Fruit fly (Drosophila melanogaster) whole organism, embryonic: ENCODE results near the gene Ntf-2.
A peak's percentile ranks its signal among the peaks of the same experiment; 100 is the strongest.

Experiments used
- Awh ChIP-seq: fragments of 200-800 bp; sonication (Bioruptor generic); IDR thresholded peaks from 2 replicates; pipeline ENCODE4, ENCODE4 v1.3.6; 2022; ENCODE audit warnings: missing biosample characterization, missing genetic modification characterization
- CG10431 ChIP-seq: fragments of 200-800 bp; sonication (Bioruptor generic); optimal IDR thresholded peaks from 3 replicates; lab custom pipeline; 2018; ENCODE audit warnings: missing biosample characterization, mild to moderate bottlenecking, missing genetic modification characterization
- CG11247 ChIP-seq: fragments of 200-800 bp; sonication (Bioruptor generic); IDR thresholded peaks from 2 replicates; pipeline ENCODE4 v1.3.6; 2022; ENCODE audit warnings: missing biosample characterization, missing genetic modification characterization
- CG11398 ChIP-seq: fragments of 200-800 bp; sonication (Bioruptor generic); optimal IDR thresholded peaks from 2 replicates; lab custom pipeline; 2016; ENCODE audit warnings: missing biosample characterization, missing genetic modification characterization
- CG11696 ChIP-seq: fragments of 200-800 bp; sonication (Bioruptor generic); IDR thresholded peaks from 2 replicates; pipeline ENCODE4 v1.3.6; 2022; ENCODE audit warnings: missing biosample characterization, missing genetic modification characterization
- CG12391 ChIP-seq: fragments of 200-800 bp; sonication (Bioruptor generic); optimal IDR thresholded peaks from 3 replicates; lab custom pipeline; 2018; ENCODE audit warnings: missing biosample characterization, mild to moderate bottlenecking, missing genetic modification characterization, moderate library complexity
- CG13287 ChIP-seq: fragments of 200-800 bp; sonication (Bioruptor generic); IDR thresholded peaks from 2 replicates; pipeline ENCODE4 v1.3.6; 2022; ENCODE audit warnings: missing biosample characterization, missing genetic modification characterization; ENCODE audit not compliant: partially characterized antibody
- CG13424 ChIP-seq: fragments of 200-800 bp; sonication (Bioruptor generic); optimal IDR thresholded peaks from 2 replicates; lab custom pipeline; 2019; ENCODE audit warnings: missing biosample characterization, mild to moderate bottlenecking, missing genetic modification characterization, moderate library complexity
- CG17359 ChIP-seq: fragments of 200-800 bp; sonication (Bioruptor generic); optimal IDR thresholded peaks from 3 replicates; lab custom pipeline; 2018; ENCODE audit warnings: missing biosample characterization, mild to moderate bottlenecking, missing genetic modification characterization, moderate library complexity
- CG30431 ChIP-seq: fragments of 200-800 bp; sonication (Bioruptor generic); optimal IDR thresholded peaks from 2 replicates; lab custom pipeline; 2017; ENCODE audit warnings: missing biosample characterization, missing genetic modification characterization
- CG3281 ChIP-seq: fragments of 200-800 bp; sonication (Bioruptor generic); optimal IDR thresholded peaks from 3 replicates; lab custom pipeline; 2017; ENCODE audit warnings: missing biosample characterization, mild to moderate bottlenecking, missing genetic modification characterization
- CG4617 ChIP-seq: fragments of 200-800 bp; sonication (Bioruptor generic); optimal IDR thresholded peaks from 3 replicates; lab custom pipeline; 2016; ENCODE audit warnings: missing biosample characterization, missing genetic modification characterization, borderline replicate concordance
- CG8359 ChIP-seq: fragments of 200-800 bp; sonication (Bioruptor generic); optimal IDR thresholded peaks from 2 replicates; lab custom pipeline; 2017; ENCODE audit warnings: missing biosample characterization, mild to moderate bottlenecking, missing genetic modification characterization, borderline replicate concordance
- CG9437 ChIP-seq: fragments of 200-800 bp; sonication (Bioruptor generic); optimal IDR thresholded peaks from 2 replicates; lab custom pipeline; 2018; ENCODE audit warnings: missing biosample characterization, mild to moderate bottlenecking, missing genetic modification characterization
- Chrac-16 ChIP-seq: fragments of 200-800 bp; sonication (Bioruptor generic); optimal IDR thresholded peaks from 3 replicates; lab custom pipeline; 2016; ENCODE audit warnings: missing biosample characterization, missing genetic modification characterization
- Eip74EF ChIP-seq, 2 experiments: fragments of 200-800 bp in 1 of 2; fragments of >200 bp in 1 of 2; sonication (Bioruptor generic) in 1 of 2; optimal IDR thresholded peaks; 2 replicates each; lab custom pipeline; 2017 to 2019; ENCODE audit warnings: missing biosample characterization in 2 of 2, missing genetic modification characterization in 2 of 2, mild to moderate bottlenecking in 1 of 2, moderate library complexity in 1 of 2
- Hand ChIP-seq: fragments of 200-800 bp; sonication (Bioruptor generic); optimal IDR thresholded peaks from 2 replicates; lab custom pipeline; 2017; ENCODE audit warnings: mild to moderate bottlenecking, missing biosample characterization, missing genetic modification reagents, missing genetic modification characterization
- Lhr ChIP-seq: fragments of 200-800 bp; sonication (Bioruptor generic); optimal IDR thresholded peaks from 3 replicates; lab custom pipeline; 2017; ENCODE audit warnings: mild to moderate bottlenecking, missing biosample characterization, missing genetic modification reagents, missing genetic modification characterization
- MESR4 ChIP-seq: fragments of 200-800 bp; sonication (Bioruptor generic); optimal IDR thresholded peaks from 2 replicates; lab custom pipeline; 2018; ENCODE audit warnings: missing biosample characterization, mild to moderate bottlenecking, missing genetic modification characterization, moderate library complexity
- Nf-YC ChIP-seq: fragments of 200-800 bp; optimal IDR thresholded peaks from 3 replicates; lab custom pipeline; 2019; ENCODE audit warnings: missing biosample characterization, mild to moderate bottlenecking, missing genetic modification characterization, moderate library complexity
- NfI ChIP-seq: fragments of 200-800 bp; sonication (Bioruptor generic); optimal IDR thresholded peaks from 3 replicates; lab custom pipeline; 2018; ENCODE audit warnings: missing biosample characterization, mild to moderate bottlenecking, missing genetic modification characterization, moderate library complexity
- Oaz ChIP-seq: fragments of 200-800 bp; sonication (Bioruptor generic); IDR thresholded peaks from 2 replicates; pipeline ENCODE4 v1.3.6; 2022; ENCODE audit warnings: missing biosample characterization, missing genetic modification characterization
- Opbp ChIP-seq: fragments of 200-800 bp; sonication (Bioruptor generic); IDR thresholded peaks from 3 replicates; pipeline ENCODE4 v1.3.6; 2022; ENCODE audit warnings: missing biosample characterization, missing genetic modification characterization; ENCODE audit not compliant: partially characterized antibody
- Sox100B ChIP-seq: fragments of 200-800 bp; sonication (Bioruptor generic); optimal IDR thresholded peaks from 3 replicates; lab custom pipeline; 2018; ENCODE audit warnings: missing biosample characterization, mild to moderate bottlenecking, missing genetic modification characterization
- TFAM ChIP-seq: fragments of 200-800 bp; sonication (Bioruptor generic); optimal IDR thresholded peaks from 2 replicates; lab custom pipeline; 2017; ENCODE audit warnings: missing biosample characterization, missing genetic modification characterization, inconsistent platforms
- Tbp ChIP-seq: fragments of >200 bp; optimal IDR thresholded peaks from 2 replicates; lab custom pipeline; 2018; ENCODE audit warnings: missing biosample characterization, missing genetic modification characterization
- YL-1 ChIP-seq: fragments of 200-800 bp; sonication (Bioruptor generic); optimal IDR thresholded peaks from 3 replicates; lab custom pipeline; 2017; ENCODE audit warnings: missing biosample characterization, mild to moderate bottlenecking, missing genetic modification characterization
- abd-A ChIP-seq: fragments of 200-800 bp; sonication (Bioruptor generic); optimal IDR thresholded peaks from 3 replicates; lab custom pipeline; 2019; ENCODE audit warnings: missing biosample characterization, mild to moderate bottlenecking, missing genetic modification characterization, moderate library complexity
- ap ChIP-seq: fragments of 200-800 bp; sonication (Bioruptor generic); IDR thresholded peaks from 2 replicates; pipeline ENCODE4 v1.3.6; 2022; ENCODE audit warnings: missing biosample characterization, missing genetic modification characterization
- ato ChIP-seq: fragments of 200-800 bp; sonication (Bioruptor generic); IDR thresholded peaks from 2 replicates; pipeline ENCODE4 v1.3.6; 2022; ENCODE audit warnings: missing biosample characterization, missing genetic modification characterization; ENCODE audit not compliant: partially characterized antibody
- cas ChIP-seq: fragments of 200-800 bp; sonication (Bioruptor generic); IDR thresholded peaks from 2 replicates; pipeline ENCODE4 v1.3.6; 2022; ENCODE audit warnings: missing biosample characterization, missing genetic modification characterization
- crc ChIP-seq: fragments of 200-800 bp; sonication (Bioruptor generic); optimal IDR thresholded peaks from 2 replicates; lab custom pipeline; 2016; ENCODE audit warnings: missing biosample characterization, missing genetic modification characterization
- cwo ChIP-seq: fragments of 200-800 bp; sonication (Bioruptor generic); optimal IDR thresholded peaks from 3 replicates; lab custom pipeline; 2017; ENCODE audit warnings: missing biosample characterization, missing genetic modification characterization, mild to moderate bottlenecking, moderate library complexity, missing genetic modification reagents
- dimm ChIP-seq: fragments of 200-800 bp; sonication (Bioruptor generic); IDR thresholded peaks from 2 replicates; pipeline ENCODE4 v1.3.6; 2022; ENCODE audit warnings: missing biosample characterization, missing genetic modification characterization
- gro ChIP-seq: fragments of 200-800 bp; sonication (Bioruptor generic); optimal IDR thresholded peaks from 2 replicates; lab custom pipeline; 2016; ENCODE audit warnings: missing biosample characterization, missing genetic modification characterization
- hbn ChIP-seq: fragments of 200-800 bp; sonication (Bioruptor generic); IDR thresholded peaks from 2 replicates; pipeline ENCODE4 v1.3.6; 2022; ENCODE audit warnings: missing biosample characterization, missing genetic modification characterization; ENCODE audit not compliant: partially characterized antibody
- kah ChIP-seq: fragments of 200-800 bp; sonication (Bioruptor generic); optimal IDR thresholded peaks from 2 replicates; lab custom pipeline; 2018; ENCODE audit warnings: missing biosample characterization, mild to moderate bottlenecking, missing genetic modification characterization
- knrl ChIP-seq: fragments of 200-800 bp; sonication (Bioruptor generic); IDR thresholded peaks from 3 replicates; pipeline ENCODE4 v1.3.6; 2022; ENCODE audit warnings: missing biosample characterization, missing genetic modification characterization; ENCODE audit not compliant: partially characterized antibody
- mld ChIP-seq: fragments of 200-800 bp; sonication (Bioruptor generic); IDR thresholded peaks from 3 replicates; pipeline ENCODE4 v1.3.6; 2022; ENCODE audit warnings: missing biosample characterization, missing genetic modification characterization; ENCODE audit not compliant: partially characterized antibody
- nerfin-1 ChIP-seq: fragments of 200-800 bp; sonication (Bioruptor generic); optimal IDR thresholded peaks from 3 replicates; lab custom pipeline; 2019; ENCODE audit warnings: missing biosample characterization, mild to moderate bottlenecking, missing genetic modification characterization, moderate library complexity
- pb ChIP-seq: fragments of 200-800 bp; sonication (Bioruptor generic); optimal IDR thresholded peaks from 3 replicates; lab custom pipeline; 2016; ENCODE audit warnings: missing biosample characterization, missing genetic modification characterization
- phol ChIP-seq: fragments of 200-800 bp; sonication (Bioruptor generic); optimal IDR thresholded peaks from 3 replicates; lab custom pipeline; 2018; ENCODE audit warnings: missing biosample characterization, mild to moderate bottlenecking, missing genetic modification characterization, moderate library complexity
- seq ChIP-seq: fragments of 200-800 bp; sonication (Bioruptor generic); IDR thresholded peaks from 2 replicates; pipeline ENCODE4 v1.3.6; 2022; ENCODE audit warnings: missing biosample characterization, missing genetic modification characterization
- tna ChIP-seq: fragments of 200-800 bp; sonication (Bioruptor generic); IDR thresholded peaks from 2 replicates; pipeline ENCODE4 v1.3.6; 2022; ENCODE audit warnings: missing biosample characterization, missing genetic modification characterization; ENCODE audit not compliant: partially characterized antibody
- vvl ChIP-seq: fragments of 200-800 bp; sonication (Bioruptor generic); IDR thresholded peaks from 2 replicates; pipeline ENCODE4 v1.3.6; 2022; ENCODE audit warnings: missing biosample characterization, missing genetic modification characterization
- yki ChIP-seq: fragments of >200 bp; optimal IDR thresholded peaks from 3 replicates; lab custom pipeline; 2018
- zf30C ChIP-seq: fragments of 200-800 bp; sonication (Bioruptor generic); optimal IDR thresholded peaks from 3 replicates; lab custom pipeline; 2018; ENCODE audit warnings: missing biosample characterization, mild to moderate bottlenecking, missing genetic modification characterization

Ntf-2 gene

DNA sequence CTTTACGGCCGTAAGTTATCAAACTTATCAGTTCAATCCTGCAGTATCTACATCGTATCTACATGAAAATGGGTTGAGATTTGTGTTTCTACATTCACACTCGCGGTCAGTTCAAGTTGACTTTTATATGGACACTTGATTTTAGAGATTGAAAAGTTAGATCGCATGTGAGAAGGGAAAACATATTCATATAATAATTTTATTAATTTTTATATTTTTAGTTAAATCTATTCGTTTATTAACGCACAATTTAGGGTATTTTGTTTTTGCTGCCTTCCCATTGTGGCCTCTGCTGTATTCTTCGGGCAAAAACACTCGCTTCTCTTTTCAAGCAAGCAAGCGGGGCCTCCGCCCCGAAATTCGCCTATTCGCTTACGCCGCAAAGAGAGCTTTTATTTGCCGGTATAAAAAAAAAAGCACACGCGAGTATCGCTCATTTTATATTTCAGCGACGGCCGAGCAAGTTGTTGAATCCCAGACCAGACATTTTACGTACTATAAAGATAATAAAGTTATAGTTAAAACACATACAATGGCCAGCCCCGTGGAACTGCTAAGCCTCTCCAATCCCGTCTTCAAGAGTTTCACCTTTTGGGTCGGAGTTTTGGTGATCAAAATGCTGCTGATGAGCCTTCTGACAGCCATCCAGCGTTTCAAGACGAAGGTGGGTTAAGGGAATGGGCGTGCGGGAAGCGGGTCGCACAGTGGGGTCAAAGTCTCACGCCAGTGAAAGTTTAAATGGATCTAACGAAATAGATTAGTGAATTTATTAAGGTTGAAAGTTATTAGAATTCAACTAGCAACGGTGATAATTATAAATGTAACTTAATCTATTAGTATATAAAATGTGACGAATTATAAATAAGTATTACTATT lies 7.6 kb downstream of the Ntf-2 start (continued):
- TF ChIP-seq CG13287 (0 out of 2 replicates have a peak, but pooled peaks have one; percentile 30), gro (GFP tag; lab: Kevin White, UChicago) (peak; percentile 5), CG4617 (GFP tag; lab: Kevin White, UChicago) (peak; percentile 27), CG8359 (GFP tag; lab: Kevin White, UChicago) (peak; percentile 63), mld (GFP tag; lab: Robert Waterston, UW) (no peak), CG11696 (peak; percentile 98), knrl (0 out of 3 replicates have a peak, but pooled peaks have one; percentile 33), YL-1 (GFP tag; lab: Kevin White, UChicago) (peak; percentile 59), CG11398 (no peak), Hand (GFP tag; lab: Kevin White, UChicago) (peak; percentile 90), seq (GFP tag; lab: Robert Waterston, UW) (peak; percentile 90), Awh (peak; percentile 87), kah (peak; percentile 86), Sox100B (peak; percentile 85), cas (GFP tag; lab: Robert Waterston, UW) (peak; percentile 79), MESR4 (GFP tag; lab: Kevin White, UChicago) (peak; percentile 18), nerfin-1 (tag; lab: Kevin White, UChicago) (peak; percentile 86), Nf-YC (tag; lab: Kevin White, UChicago) (peak; percentile 85), abd-A (tag; lab: Kevin White, UChicago) (peak; percentile 27), CG3281 (GFP tag; lab: Kevin White, UChicago) (peak; percentile 92), Lhr (GFP tag; lab: Kevin White, UChicago) (peak; percentile 33), zf30C (GFP tag; lab: Kevin White, UChicago) (no peak), vvl (peak; percentile 97), NfI (peak; percentile 88), phol (tag; lab: Kevin White, UChicago) (peak; percentile 90), cwo (peak; percentile 86), crc (GFP tag; lab: Kevin White, UChicago) (no peak), ap (GFP tag; lab: Robert Waterston, UW) (peak; percentile 81), CG9437 (peak; percentile 71), Tbp (GFP tag; lab: Kevin White, UChicago) (no peak), Oaz (GFP tag; lab: Robert Waterston, UW) (peak; percentile 83), CG17359 (peak; percentile 93), Opbp (GFP tag; lab: Robert Waterston, UW) (no peak), ato (GFP tag; lab: Robert Waterston, UW) (no peak), hbn (GFP tag; lab: Robert Waterston, UW) (no peak), Chrac-16 (GFP tag; lab: Kevin White, UChicago) (peak; percentile 70), CG12391 (tag; lab: Kevin White, UChicago) (peak; percentile 93), pb (no peak), Eip74EF (GFP tag; optimal IDR thresholded peaks at IDR 0.05; lab: Kevin White, UChicago) (peak in 1 of 2 experiments; percentile 91), TFAM (GFP tag; lab: Kevin White, UChicago) (peak; percentile 20), yki (lab: Kevin White, UChicago) (no peak), CG13424 (tag; lab: Kevin White, UChicago) (peak; percentile 93), CG11247 (peak; percentile 86), tna (GFP tag; lab: Robert Waterston, UW) (no peak), CG30431 (GFP tag; lab: Kevin White, UChicago) (peak; percentile 67), dimm (peak; percentile 75), CG10431 (GFP tag; lab: Kevin White, UChicago) (peak; percentile 62)
